Fruit fly (Drosophila melanogaster): Measurements from ENCODE around the gene CG4174.
A peak's percentile ranks its signal among the peaks of the same experiment; 100 is the strongest.

Gene CG4174

DNA sequence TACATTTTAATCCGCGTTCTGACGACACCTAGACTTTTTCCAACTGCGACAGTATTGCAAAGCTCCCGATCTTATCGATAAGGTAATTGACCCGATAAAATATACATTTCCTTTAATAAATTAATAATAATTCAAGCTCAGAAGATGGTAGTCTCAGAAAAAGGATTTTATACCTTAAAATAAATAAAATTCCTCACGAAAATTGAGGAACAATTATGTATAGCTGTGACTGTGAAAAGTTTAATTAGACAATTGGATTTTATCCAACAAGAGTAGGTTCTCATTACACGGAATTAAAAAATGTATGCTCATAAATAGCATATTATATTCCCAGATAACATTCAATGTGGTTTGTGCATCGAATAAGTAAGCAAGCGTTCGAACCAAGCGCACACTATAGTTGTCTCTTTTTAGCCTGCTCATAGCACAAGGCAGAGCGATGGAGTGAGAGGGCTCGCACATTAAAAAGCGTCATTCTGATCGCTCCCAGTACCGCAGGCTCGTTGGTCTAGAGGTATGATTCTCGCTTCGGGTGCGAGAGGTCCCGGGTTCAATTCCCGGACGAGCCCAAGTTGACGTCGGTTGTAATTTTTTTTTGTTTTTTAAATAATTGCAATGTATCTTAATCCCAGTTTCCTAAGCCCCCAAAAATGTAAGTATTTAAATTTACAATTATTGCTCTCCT lies at the start of gene CG4174, which contains the start of gene CG13380 (continued):
- TF ChIP-seq CG17912 (GFP tag; optimal IDR thresholded peaks at IDR 0.05) (no peak), lbe (GFP tag; optimal IDR thresholded peaks at IDR 0.05) (no peak), trh (GFP tag; optimal IDR thresholded peaks at IDR 0.05) (no peak), CG1024 (GFP tag; IDR thresholded peaks at IDR 0.05) (no peak), ranshi (GFP tag; IDR thresholded peaks at IDR 0.05) (no peak), hb (GFP tag; IDR thresholded peaks at IDR 0.05; ENCODE audit: partially characterized antibody) (peak; percentile 70), D (optimal IDR thresholded peaks at IDR 0.05) (no peak), D (GFP tag; optimal IDR thresholded peaks at IDR 0.05) (no peak), lola (GFP tag; optimal IDR thresholded peaks at IDR 0.05) (no peak), pan (optimal IDR thresholded peaks at IDR 0.05) (no peak), pan (GFP tag; optimal IDR thresholded peaks at IDR 0.05 in 1 of 2, IDR thresholded peaks at IDR 0.05 in 1 of 2) (peak in 1 of 2 experiments; percentile 44), CG11695 (GFP tag; IDR thresholded peaks at IDR 0.05) (no peak), CG31365 (tag; optimal IDR thresholded peaks at IDR 0.05) (peak; percentile 48), gcm2 (GFP tag; optimal IDR thresholded peaks at IDR 0.05) (no peak), CG4282 (GFP tag; optimal IDR thresholded peaks at IDR 0.05) (no peak), CG2202 (tag; optimal IDR thresholded peaks at IDR 0.05) (no peak), Lhr (GFP tag; optimal IDR thresholded peaks at IDR 0.05) (peak; percentile 46), CG4707 (GFP tag; optimal IDR thresholded peaks at IDR 0.05) (no peak), CG12659 (GFP tag; optimal IDR thresholded peaks at IDR 0.05) (no peak), Max (GFP tag; optimal IDR thresholded peaks at IDR 0.05) (no peak), disco-r (GFP tag; optimal IDR thresholded peaks at IDR 0.05) (no peak), lmd (GFP tag; IDR thresholded peaks at IDR 0.05) (no peak), NFAT (GFP tag; IDR thresholded peaks at IDR 0.05) (no peak), nerfin-1 (tag; optimal IDR thresholded peaks at IDR 0.05) (no peak), pita (GFP tag; optimal IDR thresholded peaks at IDR 0.05) (peak; percentile 84), jigr1 (GFP tag; IDR thresholded peaks at IDR 0.05) (no peak), otp (GFP tag; IDR thresholded peaks at IDR 0.05) (no peak), Six4 (GFP tag; optimal IDR thresholded peaks at IDR 0.05) (no peak), CG13296 (GFP tag; optimal IDR thresholded peaks at IDR 0.05) (no peak), CG10543 (GFP tag; optimal IDR thresholded peaks at IDR 0.05) (no peak), CG30403 (GFP tag; optimal IDR thresholded peaks at IDR 0.05) (no peak), fd96Cb (tag; optimal IDR thresholded peaks at IDR 0.05) (no peak), Chrac-16 (GFP tag; optimal IDR thresholded peaks at IDR 0.05) (no peak), CG1832 (GFP tag; optimal IDR thresholded peaks at IDR 0.05) (peak; percentile 77), bsh (GFP tag; optimal IDR thresholded peaks at IDR 0.05) (no peak), CG3407 (GFP tag; optimal IDR thresholded peaks at IDR 0.05) (no peak), ftz-f1 (GFP tag; optimal IDR thresholded peaks at IDR 0.05) (no peak), MBD-R2 (GFP tag; IDR thresholded peaks at IDR 0.05) (no peak), CG7271 (tag; optimal IDR thresholded peaks at IDR 0.05) (no peak), CG8944 (GFP tag; optimal IDR thresholded peaks at IDR 0.05) (no peak), her (GFP tag; optimal IDR thresholded peaks at IDR 0.05) (peak; percentile 41), sim (GFP tag; IDR thresholded peaks at IDR 0.05) (no peak), CG6765 (GFP tag; optimal IDR thresholded peaks at IDR 0.05) (no peak), trem (tag; optimal IDR thresholded peaks at IDR 0.05) (peak; percentile 33), unpg (GFP tag; optimal IDR thresholded peaks at IDR 0.05) (no peak), Bgb (GFP tag; IDR thresholded peaks at IDR 0.05; ENCODE audit: partially characterized antibody) (peak; percentile 90), CG8924 (tag; optimal IDR thresholded peaks at IDR 0.05) (no peak), CG16813 (GFP tag; IDR thresholded peaks at IDR 0.05; ENCODE audit: partially characterized antibody) (peak; percentile 92), zen (tag; optimal IDR thresholded peaks at IDR 0.05) (peak; percentile 90), dimm (GFP tag; IDR thresholded peaks at IDR 0.05) (no peak)

Data from whole organism, embryonic.